Fruit fly (Drosophila melanogaster) whole organism, prepupa: Measurements from ENCODE around the gene CG42264.

Experiments
- Blimp-1 ChIP-seq: fragments of 200-800 bp; sonication (Bioruptor generic); optimal IDR thresholded peaks from 3 replicates; lab custom pipeline; 2017; ENCODE audit warnings: missing biosample characterization, missing genetic modification characterization, mild to moderate bottlenecking, moderate library complexity, missing genetic modification reagents
- CG10669 ChIP-seq: fragments of 200-800 bp; sonication (Bioruptor generic); optimal IDR thresholded peaks from 3 replicates; lab custom pipeline; 2018; ENCODE audit warnings: missing biosample characterization, mild to moderate bottlenecking, missing genetic modification characterization, moderate library complexity
- CG34406 ChIP-seq: fragments of 200-800 bp; sonication (Bioruptor generic); optimal IDR thresholded peaks from 3 replicates; lab custom pipeline; 2016; ENCODE audit warnings: missing biosample characterization, missing genetic modification characterization
- CG7368 ChIP-seq: fragments of 200-800 bp; sonication (Bioruptor generic); optimal IDR thresholded peaks from 3 replicates; lab custom pipeline; 2016; ENCODE audit warnings: missing biosample characterization, missing genetic modification characterization
- CG8319 ChIP-seq: fragments of 200-800 bp; sonication (Bioruptor generic); optimal IDR thresholded peaks from 3 replicates; lab custom pipeline; 2016; ENCODE audit warnings: missing biosample characterization, missing genetic modification characterization
- Eip75B ChIP-seq: fragments of 200-800 bp; sonication (Bioruptor generic); optimal IDR thresholded peaks from 3 replicates; lab custom pipeline; 2016; ENCODE audit warnings: missing biosample characterization, missing genetic modification characterization
- Ets21C ChIP-seq: fragments of 200-800 bp; sonication (Bioruptor generic); optimal IDR thresholded peaks from 3 replicates; lab custom pipeline; 2016; ENCODE audit warnings: missing biosample characterization, missing genetic modification characterization
- Sox102F ChIP-seq: fragments of 200-800 bp; sonication (Bioruptor generic); optimal IDR thresholded peaks from 2 replicates; lab custom pipeline; 2016; ENCODE audit warnings: missing biosample characterization, mild to moderate bottlenecking, missing genetic modification characterization
- achi ChIP-seq: fragments of 200-800 bp; sonication (Bioruptor generic); optimal IDR thresholded peaks from 3 replicates; lab custom pipeline; 2016; ENCODE audit warnings: missing biosample characterization, missing genetic modification characterization
- dsx ChIP-seq: fragments of 200-800 bp; optimal IDR thresholded peaks from 3 replicates; lab custom pipeline; 2019; ENCODE audit warnings: missing biosample characterization, mild to moderate bottlenecking, missing genetic modification characterization, moderate library complexity; ENCODE audit not compliant: poor library complexity, severe bottlenecking
- fd59A ChIP-seq: fragments of 200-800 bp; sonication (Bioruptor generic); optimal IDR thresholded peaks from 2 replicates; lab custom pipeline; 2017; ENCODE audit warnings: missing biosample characterization, mild to moderate bottlenecking, missing genetic modification characterization, missing genetic modification reagents
- fkh ChIP-seq: fragments of 200-800 bp; sonication (Bioruptor generic); optimal IDR thresholded peaks from 3 replicates; lab custom pipeline; 2017; ENCODE audit warnings: missing biosample characterization, mild to moderate bottlenecking, missing genetic modification characterization, moderate library complexity
- pdm3 ChIP-seq: fragments of 200-800 bp; sonication (Bioruptor generic); optimal IDR thresholded peaks from 3 replicates; lab custom pipeline; 2016; ENCODE audit warnings: missing biosample characterization, missing genetic modification characterization
- vri ChIP-seq: fragments of 200-800 bp; sonication (Bioruptor generic); optimal IDR thresholded peaks from 3 replicates; lab custom pipeline; 2016; ENCODE audit warnings: missing biosample characterization, mild to moderate bottlenecking, missing genetic modification characterization

dm6 chrX:5744992-5745732 lies 31.3 kb downstream of the CG42264 start:
- TF ChIP-seq Blimp-1 (GFP tag; lab: Kevin White, UChicago), result no peak
- TF ChIP-seq CG34406 (GFP tag; lab: Kevin White, UChicago), result no peak
- TF ChIP-seq Sox102F (GFP tag; lab: Kevin White, UChicago), result no peak
- TF ChIP-seq achi, result no peak
- TF ChIP-seq vri (GFP tag; lab: Kevin White, UChicago), result no peak
- TF ChIP-seq CG7368, result no peak
- TF ChIP-seq CG10669 (GFP tag; lab: Kevin White, UChicago), result no peak
- peak; percentile 21 for TF ChIP-seq Eip75B (GFP tag; lab: Kevin White, UChicago)
- TF ChIP-seq fd59A (GFP tag; lab: Kevin White, UChicago), result no peak
- no peak for TF ChIP-seq dsx (GFP tag; lab: Kevin White, UChicago)
- TF ChIP-seq fkh (GFP tag; lab: Kevin White, UChicago), result no peak
- no peak for TF ChIP-seq CG8319 (GFP tag; lab: Kevin White, UChicago)
- TF ChIP-seq Ets21C (GFP tag; lab: Kevin White, UChicago), result no peak
- TF ChIP-seq pdm3 (GFP tag; lab: Kevin White, UChicago), result peak; percentile 37
